Worm (Caenorhabditis elegans) whole organism, L4 larva: ENCODE data around the gene Y41C4A.18.

ENCODE experiments used
- F37D6.2 ChIP-seq: sonication (generic microtip); optimal IDR thresholded peaks from 2 replicates; lab custom pipeline; 2016; ENCODE audit warnings: mild to moderate bottlenecking, missing genetic modification characterization, missing compliant biosample characterization
- T20F7.1 ChIP-seq: fragments of 200-800 bp; sonication (Bioruptor generic); optimal IDR thresholded peaks from 2 replicates; lab custom pipeline; 2018; ENCODE audit warnings: mild to moderate bottlenecking, missing genetic modification characterization, missing compliant biosample characterization
- Y105C5A.15 ChIP-seq: fragments of 200-800 bp; sonication (Bioruptor generic); IDR thresholded peaks from 2 replicates; pipeline ENCODE4 v1.3.6; 2022; ENCODE audit warnings: missing genetic modification characterization, missing compliant biosample characterization
- ZK337.2 ChIP-seq: fragments of 200-800 bp; sonication (Bioruptor generic); IDR thresholded peaks from 2 replicates; pipeline ENCODE4 v1.3.6; 2022; ENCODE audit warnings: missing genetic modification reagents, missing genetic modification characterization, missing compliant biosample characterization
- ama-1 ChIP-seq: fragments of 150-350 bp; optimal IDR thresholded peaks from 2 replicates; lab custom pipeline; 2014; ENCODE audit warnings: inconsistent platforms, mixed read lengths
- arid-1 ChIP-seq: fragments of 200-800 bp; sonication (Bioruptor generic); conservative IDR thresholded peaks from 2 replicates; pipeline ENCODE4 v1.3.6; 2022; ENCODE audit warnings: missing genetic modification reagents, missing genetic modification characterization, missing compliant biosample characterization
- attf-4 ChIP-seq: sonication (generic microtip); optimal IDR thresholded peaks from 3 replicates; lab custom pipeline; 2017; ENCODE audit warnings: missing biosample characterization, missing genetic modification characterization
- ceh-28 ChIP-seq: fragments of 150-350 bp; optimal IDR thresholded peaks from 2 replicates; lab custom pipeline; 2014; ENCODE audit warnings: missing biosample characterization, missing genetic modification reagents, missing genetic modification characterization
- ceh-32 ChIP-seq: sonication (generic microtip); optimal IDR thresholded peaks from 2 replicates; lab custom pipeline; 2016; ENCODE audit warnings: mild to moderate bottlenecking, missing genetic modification characterization, missing compliant biosample characterization; ENCODE audit not compliant: poor library complexity
- ceh-44 ChIP-seq: fragments of 200-800 bp; sonication (Bioruptor generic); IDR thresholded peaks from 2 replicates; pipeline ENCODE4 v1.3.6; 2022; ENCODE audit warnings: missing genetic modification reagents, missing genetic modification characterization, missing compliant biosample characterization
- ces-1 ChIP-seq: fragments of 150-350 bp; sonication (generic microtip); optimal IDR thresholded peaks from 4 replicates; lab custom pipeline; 2014; ENCODE audit warnings: missing biosample characterization, missing genetic modification reagents, missing genetic modification characterization
- ctbp-1 ChIP-seq: fragments of 200-800 bp; sonication (Bioruptor generic); IDR thresholded peaks from 2 replicates; pipeline ENCODE4 v1.3.6; 2022; ENCODE audit warnings: missing genetic modification reagents, missing genetic modification characterization, missing compliant biosample characterization
- daf-16 ChIP-seq, 3 experiments: sonication (generic microtip); optimal IDR thresholded peaks; 2 replicates each; lab custom pipeline; 2016 to 2017; ENCODE audit warnings: missing genetic modification characterization in 3 of 3, missing genetic modification reagents in 3 of 3, mild to moderate bottlenecking in 2 of 3, missing compliant biosample characterization in 2 of 3, missing biosample characterization in 1 of 3, moderate library complexity in 1 of 3
- dmd-6 ChIP-seq: fragments of 200-800 bp; sonication (Bioruptor generic); IDR thresholded peaks from 2 replicates; pipeline ENCODE4 v1.3.6; 2022; ENCODE audit warnings: missing genetic modification reagents, missing genetic modification characterization, missing compliant biosample characterization
- dmd-9 ChIP-seq: fragments of 200-800 bp; sonication (Bioruptor generic); IDR thresholded peaks from 2 replicates; pipeline ENCODE4 v1.3.6; 2022; ENCODE audit warnings: missing genetic modification reagents, missing genetic modification characterization, missing compliant biosample characterization
- duxl-1 ChIP-seq: sonication (generic microtip); optimal IDR thresholded peaks from 2 replicates; lab custom pipeline; 2016; ENCODE audit warnings: mild to moderate bottlenecking, missing genetic modification characterization, moderate library complexity, missing compliant biosample characterization; ENCODE audit not compliant: poor library complexity
- dve-1 ChIP-seq: sonication (generic microtip); optimal IDR thresholded peaks from 2 replicates; lab custom pipeline; 2017; ENCODE audit warnings: antibody characterized with exemption, mild to moderate bottlenecking, missing genetic modification characterization, missing compliant biosample characterization; ENCODE audit not compliant: insufficient read depth
- egl-27 ChIP-seq: sonication (generic microtip); optimal IDR thresholded peaks from 3 replicates; lab custom pipeline; 2017; ENCODE audit warnings: missing biosample characterization, missing genetic modification reagents, missing genetic modification characterization
- egl-43 ChIP-seq: fragments of 200-800 bp; sonication (Bioruptor generic); IDR thresholded peaks from 2 replicates; pipeline ENCODE4 v1.3.6; 2022; ENCODE audit warnings: missing genetic modification reagents, missing genetic modification characterization, missing compliant biosample characterization
- fkh-10 ChIP-seq: fragments of 150-350 bp; optimal IDR thresholded peaks from 2 replicates; lab custom pipeline; 2014; ENCODE audit warnings: missing biosample characterization, missing genetic modification reagents, missing genetic modification characterization
- gei-8 ChIP-seq: fragments of 200-800 bp; sonication (Bioruptor generic); optimal IDR thresholded peaks from 2 replicates; lab custom pipeline; 2018; ENCODE audit warnings: mild to moderate bottlenecking, missing genetic modification characterization, missing compliant biosample characterization
- hif-1 ChIP-seq, 2 experiments: sonication (generic microtip); optimal IDR thresholded peaks; 2 replicates each; lab custom pipeline; 2016 to 2017; ENCODE audit warnings: missing compliant biosample characterization in 2 of 2, missing genetic modification characterization in 2 of 2, missing genetic modification reagents in 2 of 2, missing genotype in 2 of 2, mild to moderate bottlenecking in 1 of 2
- hlh-30 ChIP-seq: sonication (generic microtip); optimal IDR thresholded peaks from 2 replicates; lab custom pipeline; 2017; ENCODE audit warnings: antibody characterized with exemption, mild to moderate bottlenecking, missing genetic modification characterization, missing compliant biosample characterization; ENCODE audit not compliant: insufficient read depth
- jun-1 ChIP-seq: fragments of 150-350 bp; optimal IDR thresholded peaks from 2 replicates; lab custom pipeline; 2014; ENCODE audit warnings: missing biosample characterization, missing genetic modification reagents, missing genetic modification characterization
- lin-1 ChIP-seq: fragments of 200-800 bp; sonication (Bioruptor generic); IDR thresholded peaks from 2 replicates; pipeline ENCODE4 v1.3.6; 2022; ENCODE audit warnings: missing genetic modification reagents, missing genetic modification characterization, missing compliant biosample characterization
- lin-13 ChIP-seq: fragments of 150-350 bp; optimal IDR thresholded peaks from 2 replicates; lab custom pipeline; 2014; ENCODE audit warnings: missing biosample characterization, missing genetic modification reagents, missing genetic modification characterization
- lin-29 ChIP-seq: fragments of 200-800 bp; sonication (Bioruptor generic); IDR thresholded peaks from 2 replicates; pipeline ENCODE4 v1.3.6; 2022; ENCODE audit warnings: missing genetic modification reagents, missing genetic modification characterization, missing compliant biosample characterization
- lir-3 ChIP-seq: sonication (generic microtip); optimal IDR thresholded peaks from 2 replicates; lab custom pipeline; 2016; ENCODE audit warnings: mild to moderate bottlenecking, missing genetic modification characterization, missing compliant biosample characterization
- lsy-2 ChIP-seq, 2 experiments: fragments of 150-350 bp in 1 of 2; sonication (generic microtip) in 1 of 2; optimal IDR thresholded peaks; 2 replicates each; lab custom pipeline; 2014 to 2017; ENCODE audit warnings: missing biosample characterization in 2 of 2, missing genetic modification characterization in 2 of 2
- mep-1 ChIP-seq: fragments of 150-350 bp; sonication (generic microtip); optimal IDR thresholded peaks from 3 replicates; lab custom pipeline; 2014; ENCODE audit warnings: missing biosample characterization, missing genetic modification characterization
- mes-2 ChIP-seq: sonication (generic microtip); optimal IDR thresholded peaks from 2 replicates; lab custom pipeline; 2016; ENCODE audit warnings: missing genotype, mild to moderate bottlenecking, missing genetic modification characterization, missing compliant biosample characterization; ENCODE audit not compliant: poor library complexity, severe bottlenecking
- nhr-10 ChIP-seq: fragments of 150-350 bp; optimal IDR thresholded peaks from 2 replicates; lab custom pipeline; 2014; ENCODE audit warnings: missing biosample characterization, missing genetic modification characterization
- nhr-102 ChIP-seq: sonication (generic microtip); optimal IDR thresholded peaks from 2 replicates; lab custom pipeline; 2016; ENCODE audit warnings: mild to moderate bottlenecking, missing genetic modification characterization, moderate library complexity, missing compliant biosample characterization
- nhr-11 ChIP-seq: fragments of 150-350 bp; optimal IDR thresholded peaks from 2 replicates; lab custom pipeline; 2014; ENCODE audit warnings: missing biosample characterization, missing genetic modification characterization
- nhr-28 ChIP-seq: fragments of 150-350 bp; optimal IDR thresholded peaks from 2 replicates; lab custom pipeline; 2014; ENCODE audit warnings: missing biosample characterization, missing genetic modification characterization
- nhr-6 ChIP-seq: fragments of 150-350 bp; optimal IDR thresholded peaks from 2 replicates; lab custom pipeline; 2014; ENCODE audit warnings: missing biosample characterization, missing genetic modification characterization
- rbr-2 ChIP-seq: sonication (generic microtip); optimal IDR thresholded peaks from 2 replicates; lab custom pipeline; 2016; ENCODE audit warnings: missing genotype, missing genetic modification characterization, missing compliant biosample characterization
- sdz-12 ChIP-seq: fragments of 200-800 bp; sonication (Bioruptor generic); optimal IDR thresholded peaks from 2 replicates; lab custom pipeline; 2018; ENCODE audit warnings: mild to moderate bottlenecking, missing genetic modification characterization, missing compliant biosample characterization
- snpc-1.2 ChIP-seq: fragments of 200-800 bp; sonication (Bioruptor generic); IDR thresholded peaks from 2 replicates; pipeline ENCODE4 v1.3.6; 2022; ENCODE audit warnings: missing genetic modification reagents, missing genetic modification characterization, missing compliant biosample characterization
- spr-1 ChIP-seq: sonication (generic microtip); optimal IDR thresholded peaks from 2 replicates; lab custom pipeline; 2016; ENCODE audit warnings: mild to moderate bottlenecking, missing genetic modification characterization, missing compliant biosample characterization
- unc-130 ChIP-seq: sonication (generic microtip); optimal IDR thresholded peaks from 2 replicates; lab custom pipeline; 2016; ENCODE audit warnings: missing genetic modification reagents, missing genetic modification characterization, missing compliant biosample characterization
- zip-2 ChIP-seq: fragments of 150-350 bp; optimal IDR thresholded peaks from 2 replicates; lab custom pipeline; 2014; ENCODE audit warnings: missing biosample characterization, missing genetic modification characterization

The Y41C4A.18 gene

ce11 chrIII:11746718-11747117 lies 16.3 kb downstream of the Y41C4A.18 start, which contains the start of gene mrt-2 (continued):
- peak; percentile 70 for TF ChIP-seq nhr-6 (tag; lab: Kevin White, UChicago)
- TF ChIP-seq dmd-6 (GFP tag; lab: Robert Waterston, UW): peak; percentile 46
- peak; percentile 44 for TF ChIP-seq hlh-30
- peak; percentile 76 for TF ChIP-seq mep-1 (tag; lab: Kevin White, UChicago)
- TF ChIP-seq ceh-44 (GFP tag; lab: Robert Waterston, UW): 0 out of 2 replicates have a peak, but pooled peaks have one; percentile 2
- TF ChIP-seq rbr-2 (tag; lab: Kevin White, UChicago): peak; percentile 48
- TF ChIP-seq nhr-11 (tag; lab: Kevin White, UChicago): no peak
- no peak for TF ChIP-seq T20F7.1 (GFP tag; lab: Kevin White, UChicago)
- no peak for TF ChIP-seq attf-4 (tag; lab: Kevin White, UChicago)
- 0 out of 2 replicates have a peak, but pooled peaks have one; percentile 18 for TF ChIP-seq lin-1 (GFP tag; lab: Robert Waterston, UW)
- TF ChIP-seq fkh-10 (GFP tag; lab: Kevin White, UChicago): no peak
- peak; percentile 45 for TF ChIP-seq lin-13 (GFP tag; lab: Kevin White, UChicago)
- TF ChIP-seq arid-1 (GFP tag; lab: Robert Waterston, UW): 0 out of 2 replicates have a peak, but pooled peaks have one; percentile 23
- no peak for TF ChIP-seq ama-1 (lab: Kevin White, UChicago)
- 0 out of 2 replicates have a peak, but pooled peaks have one; percentile 39 for TF ChIP-seq dmd-9 (GFP tag; lab: Robert Waterston, UW)
- TF ChIP-seq nhr-102 (tag; lab: Kevin White, UChicago): peak; percentile 49
- peak in 1 of 2 experiments; percentile 83 for TF ChIP-seq lsy-2 (tag; optimal IDR thresholded peaks at IDR 0.05; lab: Kevin White, UChicago)
- peak; percentile 4 for TF ChIP-seq sdz-12 (GFP tag; lab: Kevin White, UChicago)
- no peak for TF ChIP-seq jun-1 (tag; lab: Kevin White, UChicago)
- peak; percentile 99 for TF ChIP-seq mes-2 (tag; lab: Kevin White, UChicago)
- TF ChIP-seq F37D6.2 (tag; lab: Kevin White, UChicago): peak; percentile 14
- no peak for TF ChIP-seq egl-43 (GFP tag; lab: Robert Waterston, UW)
- no peak for TF ChIP-seq ceh-32 (tag; lab: Kevin White, UChicago)
- no peak for TF ChIP-seq snpc-1.2 (GFP tag; lab: Robert Waterston, UW)
- TF ChIP-seq hif-1 (tag; optimal IDR thresholded peaks at IDR 0.05; lab: Kevin White, UChicago): peak in 1 of 2 experiments; percentile 93
- no peak for TF ChIP-seq Y105C5A.15
- TF ChIP-seq lin-29: no peak
- TF ChIP-seq nhr-10 (tag; lab: Kevin White, UChicago): no peak
- peak; percentile 64 for TF ChIP-seq dve-1 (tag; lab: Kevin White, UChicago)
- no peak for TF ChIP-seq ces-1 (GFP tag; lab: Kevin White, UChicago)
- no peak for TF ChIP-seq zip-2 (tag; lab: Kevin White, UChicago)
- TF ChIP-seq duxl-1: peak; percentile 47
- no peak for TF ChIP-seq lir-3 (tag; lab: Kevin White, UChicago)
- peak; percentile 27 for TF ChIP-seq spr-1 (tag; lab: Kevin White, UChicago)
- peak; percentile 75 for TF ChIP-seq unc-130 (GFP tag; lab: Kevin White, UChicago)
- no peak for TF ChIP-seq egl-27 (tag; lab: Kevin White, UChicago)
- TF ChIP-seq ZK337.2 (GFP tag; lab: Robert Waterston, UW): peak; percentile 90
- TF ChIP-seq nhr-28 (tag; lab: Kevin White, UChicago): peak; percentile 24
- no peak for TF ChIP-seq daf-16 (GFP tag; optimal IDR thresholded peaks at IDR 0.05; lab: Kevin White, UChicago)
- peak; percentile 47 for TF ChIP-seq daf-16 (tag; optimal IDR thresholded peaks at IDR 0.05; lab: Kevin White, UChicago)
- TF ChIP-seq ctbp-1 (GFP tag; lab: Robert Waterston, UW): no peak
- no peak for TF ChIP-seq gei-8 (GFP tag; lab: Kevin White, UChicago)
- no peak for TF ChIP-seq ceh-28 (tag; lab: Kevin White, UChicago)
- TF ChIP-seq, all 104 proteins: peak for 30
